Worm (Caenorhabditis elegans) whole organism, L1 larva: ENCODE results near the gene C18D11.6.

Source experiments
- C04F5.9 ChIP-seq: sonication (generic microtip); optimal IDR thresholded peaks from 2 replicates; lab custom pipeline; 2016; ENCODE audit warnings: missing genetic modification characterization, missing compliant biosample characterization
- blmp-1 ChIP-seq: fragments of 150-350 bp; optimal IDR thresholded peaks from 2 replicates; lab custom pipeline; 2014; ENCODE audit warnings: missing biosample characterization, missing genetic modification characterization
- ceh-8 ChIP-seq: fragments of 200-800 bp; sonication (Bioruptor generic); optimal IDR thresholded peaks from 2 replicates; lab custom pipeline; 2018; ENCODE audit warnings: mild to moderate bottlenecking, missing genetic modification characterization, moderate library complexity, missing compliant biosample characterization
- dpl-1 ChIP-seq, 3 experiments: fragments of 150-350 bp in 2 of 3; sonication (generic microtip) in 1 of 3; optimal IDR thresholded peaks; 2 replicates each; lab custom pipeline; 2014 to 2017; ENCODE audit warnings: missing biosample characterization in 3 of 3, missing genetic modification characterization in 3 of 3, missing genetic modification reagents in 3 of 3
- dsc-1 ChIP-seq: sonication (generic microtip); optimal IDR thresholded peaks from 2 replicates; lab custom pipeline; 2016; ENCODE audit warnings: mild to moderate bottlenecking, missing genetic modification characterization, missing compliant biosample characterization
- efl-1 ChIP-seq, 4 experiments: fragments of 150-350 bp; optimal IDR thresholded peaks in 3 of 4; peaks in 1 of 4; 1 replicate in 1 of 4; 2 replicates in 3 of 4; lab custom pipeline; 2014; ENCODE audit warnings: missing biosample characterization in 2 of 4, missing genetic modification characterization in 2 of 4, missing genetic modification reagents in 2 of 4
- efl-3 ChIP-seq: fragments of 200-800 bp; sonication (Bioruptor generic); optimal IDR thresholded peaks from 2 replicates; lab custom pipeline; 2018; ENCODE audit warnings: mild to moderate bottlenecking, missing genetic modification characterization, missing compliant biosample characterization
- egl-13 ChIP-seq: sonication (generic microtip); optimal IDR thresholded peaks from 2 replicates; lab custom pipeline; 2016; ENCODE audit warnings: missing genotype, missing genetic modification reagents, missing genetic modification characterization, missing compliant biosample characterization
- ets-5 ChIP-seq: fragments of 200-800 bp; sonication (Bioruptor generic); IDR thresholded peaks from 2 replicates; pipeline ENCODE4 v1.3.6; 2022; ENCODE audit warnings: missing genetic modification characterization, missing compliant biosample characterization
- fkh-8 ChIP-seq: sonication (generic microtip); optimal IDR thresholded peaks from 2 replicates; lab custom pipeline; 2016; ENCODE audit warnings: mild to moderate bottlenecking, missing genetic modification characterization, missing compliant biosample characterization
- grh-1 ChIP-seq: fragments of 200-800 bp; sonication (Bioruptor generic); IDR thresholded peaks from 2 replicates; pipeline ENCODE4 v1.3.6; 2022; ENCODE audit warnings: missing genetic modification reagents, missing genetic modification characterization, missing compliant biosample characterization
- hlh-4 ChIP-seq: sonication (generic microtip); optimal IDR thresholded peaks from 2 replicates; lab custom pipeline; 2016; ENCODE audit warnings: mild to moderate bottlenecking, missing genetic modification characterization, missing compliant biosample characterization
- lin-13 ChIP-seq: fragments of 150-350 bp; optimal IDR thresholded peaks from 2 replicates; lab custom pipeline; 2014; ENCODE audit warnings: missing biosample characterization, missing genetic modification reagents, missing genetic modification characterization
- lin-14 ChIP-seq: fragments of 200-800 bp; sonication (Bioruptor generic); optimal IDR thresholded peaks from 2 replicates; lab custom pipeline; 2018; ENCODE audit warnings: mild to moderate bottlenecking, missing genetic modification characterization, moderate library complexity, missing compliant biosample characterization
- lin-15B ChIP-seq: fragments of 150-350 bp; sonication (generic microtip); optimal IDR thresholded peaks from 3 replicates; lab custom pipeline; 2014; ENCODE audit warnings: missing biosample characterization, missing genetic modification characterization
- lsy-2 ChIP-seq, 2 experiments: fragments of 150-350 bp; optimal IDR thresholded peaks; 2 replicates each; lab custom pipeline; 2014; ENCODE audit warnings: missing biosample characterization in 2 of 2, missing genetic modification characterization in 2 of 2
- mab-9 ChIP-seq: fragments of 200-800 bp; sonication (Bioruptor generic); IDR thresholded peaks from 2 replicates; pipeline ENCODE4 v1.3.6; 2022; ENCODE audit warnings: missing genetic modification reagents, missing genetic modification characterization, missing compliant biosample characterization
- mdl-1 ChIP-seq, 2 experiments: fragments of 150-350 bp; optimal IDR thresholded peaks; 2 replicates each; lab custom pipeline; 2014 to 2017; ENCODE audit warnings: missing biosample characterization in 2 of 2, missing genetic modification characterization in 2 of 2, inconsistent platforms in 1 of 2
- nhr-11 ChIP-seq: fragments of 150-350 bp; optimal IDR thresholded peaks from 2 replicates; lab custom pipeline; 2014; ENCODE audit warnings: missing biosample characterization, missing genetic modification characterization
- nhr-12 ChIP-seq: sonication (generic microtip); optimal IDR thresholded peaks from 2 replicates; lab custom pipeline; 2017; ENCODE audit warnings: missing biosample characterization, missing genetic modification characterization
- nhr-19 ChIP-seq: fragments of 200-800 bp; sonication (Bioruptor generic); conservative IDR thresholded peaks from 2 replicates; pipeline ENCODE4 v1.3.6; 2022; ENCODE audit warnings: missing genetic modification characterization, missing compliant biosample characterization
- nhr-28 ChIP-seq: fragments of 150-350 bp; optimal IDR thresholded peaks from 2 replicates; lab custom pipeline; 2014; ENCODE audit warnings: missing biosample characterization, missing genetic modification characterization
- nhr-71 ChIP-seq: sonication (generic microtip); optimal IDR thresholded peaks from 2 replicates; lab custom pipeline; 2016; ENCODE audit warnings: mild to moderate bottlenecking, missing genetic modification characterization, moderate library complexity, missing compliant biosample characterization
- nhr-85 ChIP-seq: sonication (generic microtip); peaks from one replicate; lab custom pipeline; 2016; ENCODE audit warnings: missing genetic modification characterization, inconsistent platforms, missing compliant biosample characterization
- pag-3 ChIP-seq: sonication (generic microtip); optimal IDR thresholded peaks from 2 replicates; lab custom pipeline; 2017; ENCODE audit warnings: missing genetic modification characterization, mild to moderate bottlenecking, missing compliant biosample characterization, antibody characterized with exemption, borderline replicate concordance; ENCODE audit not compliant: insufficient read depth
- pqm-1 ChIP-seq: sonication (generic microtip); optimal IDR thresholded peaks from 3 replicates; lab custom pipeline; 2017; ENCODE audit warnings: missing biosample characterization, missing genetic modification characterization
- rnt-1 ChIP-seq: sonication (generic microtip); optimal IDR thresholded peaks from 2 replicates; lab custom pipeline; 2016; ENCODE audit warnings: mild to moderate bottlenecking, missing genetic modification characterization, moderate library complexity, missing compliant biosample characterization
- skn-1 ChIP-seq: fragments of 150-350 bp; optimal IDR thresholded peaks from 2 replicates; lab custom pipeline; 2014; ENCODE audit warnings: missing biosample characterization, missing genetic modification characterization
- sup-37 ChIP-seq: fragments of 200-800 bp; sonication (Bioruptor generic); optimal IDR thresholded peaks from 2 replicates; lab custom pipeline; 2018; ENCODE audit warnings: mild to moderate bottlenecking, missing genetic modification characterization, missing compliant biosample characterization
- unc-98 ChIP-seq: fragments of 200-800 bp; sonication (Bioruptor generic); IDR thresholded peaks from 2 replicates; pipeline ENCODE4 v1.3.6; 2022; ENCODE audit warnings: missing genetic modification characterization, missing compliant biosample characterization
- xbp-1 ChIP-seq: sonication (generic microtip); optimal IDR thresholded peaks from 2 replicates; lab custom pipeline; 2016; ENCODE audit warnings: missing genetic modification characterization, missing compliant biosample characterization

C18D11.6 gene

DNA sequence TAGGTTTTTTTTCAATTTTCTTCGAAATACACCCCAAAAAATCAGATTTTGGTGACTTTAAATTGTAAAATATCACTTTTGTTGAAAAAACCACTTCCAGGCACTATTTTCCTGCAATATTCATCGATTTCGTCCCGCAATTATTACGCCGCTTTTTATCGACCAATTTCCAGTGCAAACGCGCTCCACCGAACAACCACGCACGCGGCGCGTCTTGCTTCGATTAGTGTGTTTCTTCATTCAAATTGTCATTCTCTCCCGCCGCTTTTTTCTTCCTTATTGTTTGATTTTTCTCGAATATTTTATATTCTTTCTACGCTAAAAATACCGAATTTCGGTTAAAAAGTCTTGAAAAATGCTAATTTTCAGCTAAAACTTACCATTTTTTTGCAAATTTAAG, 15.3 kb downstream of the C18D11.6 start (continued):
- TF ChIP-seq lin-13 (GFP tag; lab: Kevin White, UChicago) (peak; percentile 40), efl-1 (optimal IDR thresholded peaks at IDR 0.05; lab: Kevin White, UChicago) (peak; percentile 52 to 71), efl-1 (GFP tag; optimal IDR thresholded peaks at IDR 0.05 in 1 of 2; lab: Kevin White, UChicago) (peak; percentile 74 to 96), efl-3 (GFP tag; lab: Kevin White, UChicago) (no peak), C04F5.9 (tag; lab: Kevin White, UChicago) (no peak), fkh-8 (peak; percentile 75), nhr-12 (tag; lab: Kevin White, UChicago) (no peak), pag-3 (no peak), nhr-11 (no peak), ceh-8 (GFP tag; lab: Kevin White, UChicago) (no peak), blmp-1 (peak; percentile 65), xbp-1 (tag; lab: Kevin White, UChicago) (peak; percentile 47), ets-5 (GFP tag; lab: Robert Waterston, UW) (no peak), lsy-2 (tag; optimal IDR thresholded peaks at IDR 0.05; lab: Kevin White, UChicago) (peak; percentile 61 to 90), grh-1 (GFP tag; lab: Robert Waterston, UW) (no peak)

DNA sequence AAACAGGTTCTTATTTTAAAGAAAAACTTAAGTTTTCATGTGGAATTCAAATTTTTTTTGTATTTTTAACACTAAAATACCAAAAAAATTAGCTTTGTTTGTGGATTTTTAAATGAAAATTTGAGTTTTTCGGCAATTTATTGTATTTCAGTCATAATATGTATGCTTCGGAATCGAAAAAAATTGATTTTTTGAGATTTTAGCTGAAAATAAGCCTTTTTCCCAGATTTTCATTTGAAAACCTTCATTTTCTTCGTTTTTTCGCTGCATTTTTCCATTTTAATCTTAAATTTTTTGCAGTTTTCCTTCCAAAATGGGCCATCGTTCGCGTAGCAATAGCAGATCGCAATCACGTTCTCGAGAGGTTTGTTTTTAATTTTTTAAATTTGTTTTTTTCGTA, 15.8 kb downstream of the C18D11.6 start, which contains the start of gene rsp-8:
Gene rsp-8 (plus strand): TSS at position 301 of the 400 bp plus-strand sequence.
- TF ChIP-seq nhr-28 (no peak), nhr-85 (tag; lab: Kevin White, UChicago) (peak; percentile 2)

ce11 chrIII:11829062-11829461, 18.7 kb downstream of the C18D11.6 start:
- TF ChIP-seq efl-1 (optimal IDR thresholded peaks at IDR 0.05; lab: Kevin White, UChicago) = no peak
- peak in 1 of 2 experiments; percentile 33 for TF ChIP-seq efl-1 (GFP tag; optimal IDR thresholded peaks at IDR 0.05 in 1 of 2; lab: Kevin White, UChicago)
- no peak for TF ChIP-seq hlh-4 (tag; lab: Kevin White, UChicago)

ce11 chrIII:11829585-11830195, 19.3 kb downstream of the C18D11.6 start:
- TF ChIP-seq nhr-85 (tag; lab: Kevin White, UChicago) (peak; percentile 14), efl-1 (optimal IDR thresholded peaks at IDR 0.05; lab: Kevin White, UChicago) (no peak), efl-1 (GFP tag; optimal IDR thresholded peaks at IDR 0.05 in 1 of 2; lab: Kevin White, UChicago) (peak in 1 of 2 experiments; percentile 27), dsc-1 (tag; lab: Kevin White, UChicago) (no peak)

- peak in 1 of 2 experiments; percentile 6 for TF ChIP-seq lsy-2 (tag; optimal IDR thresholded peaks at IDR 0.05; lab: Kevin White, UChicago)
- TF ChIP-seq efl-1 (optimal IDR thresholded peaks at IDR 0.05; lab: Kevin White, UChicago) = no peak
- peak in 1 of 2 experiments; percentile 38 for TF ChIP-seq efl-1 (GFP tag; optimal IDR thresholded peaks at IDR 0.05 in 1 of 2; lab: Kevin White, UChicago)
- TF ChIP-seq dpl-1 (GFP tag; optimal IDR thresholded peaks at IDR 0.05; lab: Kevin White, UChicago) = no peak
- TF ChIP-seq sup-37 (GFP tag; lab: Kevin White, UChicago) = no peak
- TF ChIP-seq unc-98 (GFP tag; lab: Robert Waterston, UW) = 0 out of 2 replicates have a peak, but pooled peaks have one; percentile 9
- no peak for TF ChIP-seq nhr-85 (tag; lab: Kevin White, UChicago)
- peak; percentile 34; the same call in 1 of the 2 replicates for TF ChIP-seq mab-9 (GFP tag; lab: Robert Waterston, UW)
- TF ChIP-seq, all 84 proteins: peak for 4
Observed at ce11 chrIII:11830522-11831489, 20.4 kb downstream of the C18D11.6 start.

- no peak for TF ChIP-seq pag-3
- no peak for TF ChIP-seq efl-1 (optimal IDR thresholded peaks at IDR 0.05; lab: Kevin White, UChicago)
- peak in 1 of 2 experiments; percentile 31 for TF ChIP-seq efl-1 (GFP tag; optimal IDR thresholded peaks at IDR 0.05 in 1 of 2; lab: Kevin White, UChicago)
Observed at ce11 chrIII:11833449-11833848, 23.1 kb downstream of the C18D11.6 start.

ce11 chrIII:11834168-11834567, 23.8 kb downstream of the C18D11.6 start:
- TF ChIP-seq nhr-19 (peak; percentile 38; the same call in 1 of the 2 replicates), lin-15B (tag; lab: Kevin White, UChicago) (no peak), lin-14 (GFP tag; lab: Kevin White, UChicago) (peak; percentile 27), nhr-71 (tag; lab: Kevin White, UChicago) (peak; percentile 15), egl-13 (tag; lab: Kevin White, UChicago) (no peak), pqm-1 (tag; lab: Kevin White, UChicago) (no peak), skn-1 (no peak), rnt-1 (peak; percentile 35), mdl-1 (tag; optimal IDR thresholded peaks at IDR 0.05; lab: Kevin White, UChicago) (peak in 1 of 2 experiments; percentile 16)
